Fruit fly (Drosophila melanogaster) whole organism, embryonic: ENCODE data around the gene capu.

Experiments used
- Aef1 ChIP-seq: fragments of 200-800 bp; sonication (Bioruptor generic); IDR thresholded peaks from 3 replicates; pipeline ENCODE4 v1.3.6; 2022; ENCODE audit warnings: missing biosample characterization, missing genetic modification characterization
- Atf6 ChIP-seq: fragments of 200-800 bp; sonication (Bioruptor generic); IDR thresholded peaks from 2 replicates; pipeline ENCODE4 v1.3.6; 2022; ENCODE audit warnings: missing biosample characterization, missing genetic modification characterization
- CG12219 ChIP-seq: fragments of 200-800 bp; sonication (Bioruptor generic); optimal IDR thresholded peaks from 3 replicates; lab custom pipeline; 2018; ENCODE audit warnings: missing biosample characterization, mild to moderate bottlenecking, missing genetic modification characterization
- CG12744 ChIP-seq: fragments of 200-800 bp; sonication (Bioruptor generic); optimal IDR thresholded peaks from 2 replicates; lab custom pipeline; 2016; ENCODE audit warnings: missing biosample characterization, missing genetic modification characterization
- CG13123 ChIP-seq: fragments of 200-800 bp; sonication (Bioruptor generic); optimal IDR thresholded peaks from 2 replicates; lab custom pipeline; 2016; ENCODE audit warnings: missing biosample characterization, missing genetic modification characterization
- CG15696 ChIP-seq: fragments of 200-800 bp; sonication (Bioruptor generic); optimal IDR thresholded peaks from 2 replicates; lab custom pipeline; 2019; ENCODE audit warnings: missing biosample characterization, mild to moderate bottlenecking, missing genetic modification characterization, moderate library complexity
- CG1603 ChIP-seq: fragments of 200-800 bp; sonication (Bioruptor generic); optimal IDR thresholded peaks from 2 replicates; lab custom pipeline; 2019; ENCODE audit warnings: missing biosample characterization, mild to moderate bottlenecking, missing genetic modification characterization, moderate library complexity
- CG17385 ChIP-seq: fragments of 200-800 bp; sonication (Bioruptor generic); optimal IDR thresholded peaks from 3 replicates; lab custom pipeline; 2018; ENCODE audit warnings: missing biosample characterization, mild to moderate bottlenecking, missing genetic modification characterization
- CG2678 ChIP-seq: fragments of 200-800 bp; sonication (Bioruptor generic); optimal IDR thresholded peaks from 3 replicates; lab custom pipeline; 2019; ENCODE audit warnings: missing biosample characterization, mild to moderate bottlenecking, missing genetic modification characterization, moderate library complexity
- CG42726 ChIP-seq: fragments of 200-800 bp; sonication (Bioruptor generic); IDR thresholded peaks from 2 replicates; pipeline ENCODE4 v1.3.6; 2022; ENCODE audit warnings: missing biosample characterization, missing genetic modification characterization; ENCODE audit not compliant: partially characterized antibody
- CG6254 ChIP-seq: fragments of 200-800 bp; sonication (Bioruptor generic); optimal IDR thresholded peaks from 3 replicates; lab custom pipeline; 2017; ENCODE audit warnings: mild to moderate bottlenecking, missing biosample characterization, missing genetic modification reagents, missing genetic modification characterization
- CG6689 ChIP-seq: fragments of 200-800 bp; sonication (Bioruptor generic); IDR thresholded peaks from 2 replicates; pipeline ENCODE4 v1.3.6; 2022; ENCODE audit warnings: missing biosample characterization, missing genetic modification characterization
- CG7357 ChIP-seq: fragments of 200-800 bp; sonication (Bioruptor generic); IDR thresholded peaks from 3 replicates; pipeline ENCODE4 v1.3.6; 2022; ENCODE audit warnings: missing biosample characterization, missing genetic modification characterization
- CG7556 ChIP-seq: fragments of 200-800 bp; sonication (Bioruptor generic); optimal IDR thresholded peaks from 2 replicates; lab custom pipeline; 2017; ENCODE audit warnings: missing biosample characterization, mild to moderate bottlenecking, missing genetic modification characterization
- CG7745 ChIP-seq: fragments of 200-800 bp; sonication (Bioruptor generic); optimal IDR thresholded peaks from 2 replicates; lab custom pipeline; 2018; ENCODE audit warnings: missing biosample characterization, mild to moderate bottlenecking, missing genetic modification characterization, moderate library complexity
- CG8290 ChIP-seq, 3 experiments: fragments of 200-800 bp; sonication (Bioruptor generic); optimal IDR thresholded peaks; 2 replicates each; lab custom pipeline; 2016 to 2019; ENCODE audit warnings: missing biosample characterization in 3 of 3, missing genetic modification characterization in 3 of 3, mild to moderate bottlenecking in 2 of 3, moderate library complexity in 1 of 3
- CG8388 ChIP-seq: fragments of 200-800 bp; sonication (Bioruptor generic); optimal IDR thresholded peaks from 2 replicates; lab custom pipeline; 2019; ENCODE audit warnings: missing biosample characterization, mild to moderate bottlenecking, missing genetic modification characterization, moderate library complexity
- CG9609 ChIP-seq: fragments of 200-800 bp; sonication (Bioruptor generic); optimal IDR thresholded peaks from 3 replicates; lab custom pipeline; 2016; ENCODE audit warnings: missing biosample characterization, missing genetic modification characterization
- CG9817 ChIP-seq: fragments of 200-800 bp; sonication (Bioruptor generic); optimal IDR thresholded peaks from 2 replicates; lab custom pipeline; 2018; ENCODE audit warnings: missing biosample characterization, mild to moderate bottlenecking, missing genetic modification characterization, moderate library complexity
- CG9932 ChIP-seq: fragments of 200-800 bp; sonication (Bioruptor generic); IDR thresholded peaks from 2 replicates; pipeline ENCODE4 v1.3.6; 2022; ENCODE audit warnings: missing biosample characterization, missing genetic modification characterization
- Camta ChIP-seq: fragments of 200-800 bp; sonication (Bioruptor generic); optimal IDR thresholded peaks from 2 replicates; lab custom pipeline; 2016; ENCODE audit warnings: missing biosample characterization, missing genetic modification characterization
- CkIIα-i1 ChIP-seq: fragments of 200-800 bp; sonication (Bioruptor generic); IDR thresholded peaks from 2 replicates; pipeline ENCODE4 v1.3.6; 2022; ENCODE audit warnings: missing biosample characterization, missing genetic modification characterization
- Drgx ChIP-seq: fragments of 200-800 bp; sonication (Bioruptor generic); IDR thresholded peaks from 2 replicates; pipeline ENCODE4 v1.3.6; 2022; ENCODE audit warnings: missing biosample characterization, missing genetic modification characterization
- MTF-1 ChIP-seq: fragments of 200-800 bp; sonication (Bioruptor generic); optimal IDR thresholded peaks from 2 replicates; lab custom pipeline; 2018; ENCODE audit warnings: missing biosample characterization, mild to moderate bottlenecking, missing genetic modification characterization, borderline replicate concordance
- Max ChIP-seq: fragments of 200-800 bp; sonication (Bioruptor generic); optimal IDR thresholded peaks from 2 replicates; lab custom pipeline; 2016; ENCODE audit warnings: missing biosample characterization, mild to moderate bottlenecking, missing genetic modification characterization
- Med ChIP-seq: fragments of 200-800 bp; sonication (Bioruptor generic); peaks from one replicate; lab custom pipeline; 2016; ENCODE audit warnings: missing biosample characterization, missing genetic modification characterization, mild to moderate bottlenecking, inconsistent platforms, moderate library complexity
- Spps ChIP-seq: fragments of 200-800 bp; sonication (Bioruptor generic); optimal IDR thresholded peaks from 2 replicates; lab custom pipeline; 2018; ENCODE audit warnings: missing biosample characterization, mild to moderate bottlenecking, missing genetic modification characterization
- TFAM ChIP-seq: fragments of 200-800 bp; sonication (Bioruptor generic); optimal IDR thresholded peaks from 2 replicates; lab custom pipeline; 2017; ENCODE audit warnings: missing biosample characterization, missing genetic modification characterization, inconsistent platforms
- Tbp ChIP-seq: fragments of >200 bp; optimal IDR thresholded peaks from 2 replicates; lab custom pipeline; 2018; ENCODE audit warnings: missing biosample characterization, missing genetic modification characterization
- amos ChIP-seq: fragments of 200-800 bp; sonication (Bioruptor generic); IDR thresholded peaks from 2 replicates; pipeline ENCODE4 v1.3.6; 2022; ENCODE audit warnings: missing biosample characterization, missing genetic modification characterization; ENCODE audit not compliant: partially characterized antibody
- ara ChIP-seq: fragments of 200-800 bp; sonication (Bioruptor generic); IDR thresholded peaks from 2 replicates; pipeline ENCODE4 v1.3.6; 2022; ENCODE audit warnings: missing biosample characterization, missing genetic modification characterization
- bcd ChIP-seq: fragments of 200-800 bp; sonication (Bioruptor generic); optimal IDR thresholded peaks from 2 replicates; lab custom pipeline; 2017; ENCODE audit warnings: missing biosample characterization, mild to moderate bottlenecking, missing genetic modification characterization
- cad ChIP-seq: fragments of >200 bp; optimal IDR thresholded peaks from 2 replicates; lab custom pipeline; 2017; ENCODE audit warnings: missing biosample characterization, missing genetic modification characterization
- chif ChIP-seq, 2 experiments: fragments of 200-800 bp; sonication (Bioruptor generic); optimal IDR thresholded peaks; 3 replicates each; lab custom pipeline; 2016; ENCODE audit warnings: missing biosample characterization in 2 of 2, missing genetic modification characterization in 2 of 2
- ci ChIP-seq: fragments of 200-800 bp; sonication (Bioruptor generic); IDR thresholded peaks from 3 replicates; pipeline ENCODE4 v1.3.6; 2022; ENCODE audit warnings: missing biosample characterization, missing genetic modification characterization
- disco-r ChIP-seq: fragments of 200-800 bp; sonication (Bioruptor generic); optimal IDR thresholded peaks from 2 replicates; lab custom pipeline; 2016; ENCODE audit warnings: missing biosample characterization, missing genetic modification characterization
- ewg ChIP-seq: fragments of 200-800 bp; sonication (Bioruptor generic); optimal IDR thresholded peaks from 3 replicates; lab custom pipeline; 2017; ENCODE audit warnings: mild to moderate bottlenecking, missing biosample characterization, missing genetic modification reagents, missing genetic modification characterization
- gt ChIP-seq: fragments of 200-800 bp; sonication (Bioruptor generic); IDR thresholded peaks from 2 replicates; pipeline ENCODE4 v1.3.6; 2022; ENCODE audit warnings: missing biosample characterization, missing genetic modification characterization
- lola ChIP-seq, 3 experiments: fragments of >200 bp in 2 of 3; fragments of 200-800 bp in 1 of 3; sonication (Bioruptor generic) in 1 of 3; optimal IDR thresholded peaks; 2 replicates each; lab custom pipeline; 2017 to 2019; ENCODE audit warnings: missing biosample characterization in 3 of 3, missing genetic modification characterization in 3 of 3, mild to moderate bottlenecking in 1 of 3, moderate library complexity in 1 of 3
- lov ChIP-seq, 2 experiments: fragments of 200-800 bp in 1 of 2; fragments of >200 bp in 1 of 2; sonication (Bioruptor generic) in 1 of 2; IDR thresholded peaks in 1 of 2; optimal IDR thresholded peaks in 1 of 2; 2 replicates in 1 of 2; 3 replicates in 1 of 2; pipeline versions ENCODE4 v1.3.6 to Lab custom; 2017 to 2022; ENCODE audit warnings: missing biosample characterization in 1 of 2, missing genetic modification characterization in 1 of 2
- mld ChIP-seq: fragments of 200-800 bp; sonication (Bioruptor generic); IDR thresholded peaks from 3 replicates; pipeline ENCODE4 v1.3.6; 2022; ENCODE audit warnings: missing biosample characterization, missing genetic modification characterization; ENCODE audit not compliant: partially characterized antibody
- repo ChIP-seq: fragments of 200-800 bp; sonication (Bioruptor generic); optimal IDR thresholded peaks from 2 replicates; lab custom pipeline; 2016; ENCODE audit warnings: missing biosample characterization, missing genetic modification characterization
- sqz ChIP-seq: fragments of 200-800 bp; sonication (Bioruptor generic); optimal IDR thresholded peaks from 3 replicates; lab custom pipeline; 2018; ENCODE audit warnings: missing biosample characterization, mild to moderate bottlenecking, missing genetic modification characterization
- wek ChIP-seq: fragments of 200-800 bp; sonication (Bioruptor generic); optimal IDR thresholded peaks from 3 replicates; lab custom pipeline; 2018; ENCODE audit warnings: missing biosample characterization, mild to moderate bottlenecking, missing genetic modification characterization, moderate library complexity
- zf30C ChIP-seq: fragments of 200-800 bp; sonication (Bioruptor generic); optimal IDR thresholded peaks from 3 replicates; lab custom pipeline; 2018; ENCODE audit warnings: missing biosample characterization, mild to moderate bottlenecking, missing genetic modification characterization

capu gene

DNA sequence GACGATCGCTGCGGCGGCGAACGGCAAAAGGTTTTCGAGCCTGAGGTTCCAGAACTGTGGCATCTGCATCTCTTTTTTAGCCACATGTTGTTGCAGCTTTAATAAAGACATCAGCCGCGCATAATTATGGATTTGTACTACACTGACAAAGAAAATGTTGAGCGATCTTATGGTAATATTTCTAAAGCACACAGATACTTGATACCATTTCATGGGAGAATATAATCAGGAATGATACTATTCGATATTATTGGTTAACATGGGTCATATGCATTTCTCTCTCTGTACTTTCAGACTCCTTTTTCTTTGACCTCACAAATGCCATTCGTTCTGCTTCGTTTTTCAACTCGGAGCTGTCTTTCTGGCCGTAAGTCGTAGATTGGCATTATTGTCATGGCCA, 50.5 kb downstream of the capu start (continued):
- TF ChIP-seq CG7745 (tag; lab: Kevin White, UChicago) (no peak), Drgx (no peak), CG12219 (GFP tag; lab: Kevin White, UChicago) (peak; percentile 26), ara (GFP tag; lab: Robert Waterston, UW) (peak; percentile 62; the same call in 1 of the 2 replicates), Spps (tag; lab: Kevin White, UChicago) (peak; percentile 47), cad (GFP tag; lab: Kevin White, UChicago) (no peak), CG12744 (GFP tag; lab: Kevin White, UChicago) (no peak), TFAM (GFP tag; lab: Kevin White, UChicago) (no peak), CG1603 (tag; lab: Kevin White, UChicago) (peak; percentile 84), Aef1 (GFP tag; lab: Robert Waterston, UW) (no peak), CG8388 (GFP tag; lab: Kevin White, UChicago) (peak; percentile 52), CG6254 (GFP tag; lab: Kevin White, UChicago) (peak; percentile 38), mld (GFP tag; lab: Robert Waterston, UW) (no peak), bcd (GFP tag; lab: Kevin White, UChicago) (no peak), chif (GFP tag; optimal IDR thresholded peaks at IDR 0.05; lab: Kevin White, UChicago) (peak; percentile 45 to 67), CG15696 (tag; lab: Kevin White, UChicago) (peak; percentile 52), CG6689 (peak; percentile 61), gt (GFP tag; lab: Robert Waterston, UW) (no peak), CG42726 (GFP tag; lab: Robert Waterston, UW) (no peak), CG9609 (no peak), CG9817 (peak; percentile 0), zf30C (GFP tag; lab: Kevin White, UChicago) (peak; percentile 64), CG9932 (GFP tag; lab: Robert Waterston, UW) (no peak), CG8290 (GFP tag; optimal IDR thresholded peaks at IDR 0.05; lab: Kevin White, UChicago) (no peak), CG8290 (tag; optimal IDR thresholded peaks at IDR 0.05; lab: Kevin White, UChicago) (peak in 1 of 2 experiments; percentile 28), CG17385 (GFP tag; lab: Kevin White, UChicago) (peak; percentile 27), CkIIα-i1 (GFP tag; lab: Robert Waterston, UW) (no peak), disco-r (GFP tag; lab: Kevin White, UChicago) (no peak), amos (GFP tag; lab: Robert Waterston, UW) (no peak), Med (GFP tag; lab: Kevin White, UChicago) (peak; percentile 75), Tbp (GFP tag; lab: Kevin White, UChicago) (no peak), CG13123 (GFP tag; lab: Kevin White, UChicago) (peak; percentile 14), lov (optimal IDR thresholded peaks at IDR 0.05; lab: Kevin White, UChicago) (no peak), lov (GFP tag; IDR thresholded peaks at IDR 0.05; lab: Robert Waterston, UW) (0 out of 3 replicates have a peak, but pooled peaks have one; percentile 55), sqz (GFP tag; lab: Kevin White, UChicago) (no peak), CG7357 (GFP tag; lab: Robert Waterston, UW) (no peak), ewg (GFP tag; lab: Kevin White, UChicago) (peak; percentile 14), wek (GFP tag; lab: Kevin White, UChicago) (no peak), Max (no peak), MTF-1 (peak; percentile 9), lola (GFP tag; optimal IDR thresholded peaks at IDR 0.05; lab: Kevin White, UChicago) (peak in 1 of 3 experiments; percentile 77), CG7556 (GFP tag; lab: Kevin White, UChicago) (peak; percentile 12), ci (peak; percentile 63; the same call in 1 of the 3 replicates), CG2678 (peak; percentile 49), Atf6 (GFP tag; lab: Robert Waterston, UW) (no peak), Camta (peak; percentile 43), repo (no peak)
